Worm (Caenorhabditis elegans): Measurements from ENCODE around the gene mec-15.

The mec-15 gene

DNA sequence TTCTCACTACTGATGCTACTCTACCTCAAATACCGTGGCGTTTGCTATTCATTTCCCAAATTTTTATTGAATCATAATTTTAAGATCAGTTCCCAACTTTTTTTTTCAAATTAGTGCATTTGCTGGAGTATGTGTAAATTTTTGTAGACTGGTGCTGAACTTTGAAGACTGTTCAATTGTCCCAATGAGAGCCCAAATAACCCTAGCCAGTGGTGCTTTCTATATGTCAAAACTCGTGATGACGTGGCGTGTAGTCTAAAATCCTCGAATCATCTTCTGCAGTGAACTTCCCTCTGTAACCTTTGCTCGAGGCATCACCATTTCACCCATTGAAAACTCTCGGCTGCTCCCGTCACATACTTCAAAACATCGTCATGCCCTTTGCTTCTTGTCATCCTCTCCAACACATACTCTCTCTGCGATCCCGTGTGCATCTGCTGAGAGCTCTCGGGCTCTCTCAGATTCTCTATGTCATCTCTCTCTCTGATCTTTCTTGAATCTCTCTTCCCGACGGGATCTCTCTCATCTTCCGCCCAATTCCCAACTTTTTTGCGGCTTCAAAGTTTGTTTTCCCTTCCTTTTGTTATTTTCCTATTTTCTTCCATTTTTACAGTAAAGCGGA, 35.0 kb downstream of the mec-15 start (continued):
- no peak for TF ChIP-seq pag-3 (tag; optimal IDR thresholded peaks at IDR 0.05; ENCODE audit: borderline replicate concordance, insufficient read depth)
- no peak for TF ChIP-seq aly-2 (tag; optimal IDR thresholded peaks at IDR 0.05)
- no peak for TF ChIP-seq zag-1 (tag; optimal IDR thresholded peaks at IDR 0.05)
- peak; percentile 51 for TF ChIP-seq nhr-71 (tag; optimal IDR thresholded peaks at IDR 0.05)
- no peak for TF ChIP-seq Y116A8C.19 (tag; optimal IDR thresholded peaks at IDR 0.05; ENCODE audit: borderline replicate concordance)
- no peak for TF ChIP-seq ztf-4 (tag; optimal IDR thresholded peaks at IDR 0.05)
- TF ChIP-seq unc-130 (tag; optimal IDR thresholded peaks at IDR 0.05) = peak; percentile 47
- peak; percentile 42 for TF ChIP-seq nhr-11 (tag; optimal IDR thresholded peaks at IDR 0.05)
- TF ChIP-seq unc-98 (GFP tag; IDR thresholded peaks at IDR 0.05) = no peak
- no peak for TF ChIP-seq mab-9 (GFP tag; IDR thresholded peaks at IDR 0.05)
- no peak for TF ChIP-seq snpc-4 (tag; optimal IDR thresholded peaks at IDR 0.05)
- TF ChIP-seq fkh-10 (GFP tag; optimal IDR thresholded peaks at IDR 0.05) = no peak
- TF ChIP-seq mdl-1 (tag; optimal IDR thresholded peaks at IDR 0.05) = peak in 1 of 2 experiments; percentile 24
- no peak for TF ChIP-seq swsn-7 (tag; optimal IDR thresholded peaks at IDR 0.05)
- no peak for TF ChIP-seq hlh-4 (tag; optimal IDR thresholded peaks at IDR 0.05)
- TF ChIP-seq unc-62 (GFP tag; optimal IDR thresholded peaks at IDR 0.05) = no peak
- no peak for TF ChIP-seq skn-1 (tag; optimal IDR thresholded peaks at IDR 0.05)
- no peak for TF ChIP-seq irx-1 (tag; optimal IDR thresholded peaks at IDR 0.05)
- no peak for TF ChIP-seq elt-3 (tag; optimal IDR thresholded peaks at IDR 0.05)
- TF ChIP-seq xbp-1 (tag; optimal IDR thresholded peaks at IDR 0.05) = no peak
- TF ChIP-seq egl-13 (tag; optimal IDR thresholded peaks at IDR 0.05) = no peak
- no peak for TF ChIP-seq ztf-11 (tag; optimal IDR thresholded peaks at IDR 0.05)
- no peak for TF ChIP-seq ceh-88 (GFP tag; IDR thresholded peaks at IDR 0.05)
- no peak for TF ChIP-seq aha-1 (tag; optimal IDR thresholded peaks at IDR 0.05)
- no peak for TF ChIP-seq ceh-90 (tag; optimal IDR thresholded peaks at IDR 0.05)
- TF ChIP-seq ceh-8 (GFP tag; optimal IDR thresholded peaks at IDR 0.05) = no peak
- TF ChIP-seq nhr-19 (GFP tag; conservative IDR thresholded peaks at IDR 0.05) = 0 out of 2 replicates have a peak, but pooled peaks have one; percentile 10
- TF ChIP-seq unc-86 (tag; optimal IDR thresholded peaks at IDR 0.05) = no peak
- TF ChIP-seq C34B4.2 (tag; optimal IDR thresholded peaks at IDR 0.05) = no peak
- TF ChIP-seq egl-27 (tag; optimal IDR thresholded peaks at IDR 0.05) = no peak
- TF ChIP-seq zip-4 (GFP tag; optimal IDR thresholded peaks at IDR 0.05) = no peak
- TF ChIP-seq ets-5 (GFP tag; IDR thresholded peaks at IDR 0.05) = no peak
- TF ChIP-seq sptf-1 (tag; optimal IDR thresholded peaks at IDR 0.05) = no peak
- peak; percentile 46 for TF ChIP-seq lin-14 (GFP tag; optimal IDR thresholded peaks at IDR 0.05)
- TF ChIP-seq lin-39 (tag; optimal IDR thresholded peaks at IDR 0.05) = no peak
- no peak for TF ChIP-seq fos-1 (tag; optimal IDR thresholded peaks at IDR 0.05)
- TF ChIP-seq nhr-12 (tag; optimal IDR thresholded peaks at IDR 0.05) = no peak
- TF ChIP-seq lin-35 (GFP tag; optimal IDR thresholded peaks at IDR 0.05) = no peak
- TF ChIP-seq nhr-90 (tag; optimal IDR thresholded peaks at IDR 0.05; ENCODE audit: poor library complexity) = no peak
- no peak for TF ChIP-seq fkh-8 (tag; optimal IDR thresholded peaks at IDR 0.05)
- peak; percentile 43 for TF ChIP-seq snu-23 (GFP tag; optimal IDR thresholded peaks at IDR 0.05)
- TF ChIP-seq mep-1 (tag; optimal IDR thresholded peaks at IDR 0.05) = no peak
- no peak for TF ChIP-seq tlp-1 (tag; optimal IDR thresholded peaks at IDR 0.05)
- no peak for TF ChIP-seq ama-1 (optimal IDR thresholded peaks at IDR 0.05)
- no peak for TF ChIP-seq nhr-76 (tag; optimal IDR thresholded peaks at IDR 0.05)
- TF ChIP-seq nhr-20 (tag; optimal IDR thresholded peaks at IDR 0.05) = no peak
- peak; percentile 74 for TF ChIP-seq rnt-1 (tag; optimal IDR thresholded peaks at IDR 0.05)
- no peak for TF ChIP-seq nhr-28 (tag; optimal IDR thresholded peaks at IDR 0.05)
- no peak for TF ChIP-seq sox-4 (tag; optimal IDR thresholded peaks at IDR 0.05)
- no peak for TF ChIP-seq vab-15 (tag; optimal IDR thresholded peaks at IDR 0.05)
